Worm (Caenorhabditis elegans): ENCODE data around the gene str-262.

The str-262 gene

ce11 chrV:774341-774740, 21.8 kb upstream of the str-262 start:
- TF ChIP-seq mab-5 (tag; optimal IDR thresholded peaks at IDR 0.05) (no peak), crh-2 (tag; optimal IDR thresholded peaks at IDR 0.05) (no peak), snpc-4 (tag; optimal IDR thresholded peaks at IDR 0.05) (no peak), sem-4 (tag; optimal IDR thresholded peaks at IDR 0.05) (no peak), sma-9 (GFP tag; optimal IDR thresholded peaks at IDR 0.05) (no peak), sma-9 (tag; optimal IDR thresholded peaks at IDR 0.05) (no peak), elt-3 (tag; optimal IDR thresholded peaks at IDR 0.05) (no peak), gmeb-1 (tag; optimal IDR thresholded peaks at IDR 0.05) (no peak), F13H6.1 (tag; optimal IDR thresholded peaks at IDR 0.05) (no peak), skn-1 (tag; optimal IDR thresholded peaks at IDR 0.05) (no peak), ztf-4 (tag; optimal IDR thresholded peaks at IDR 0.05) (no peak), ZK546.5 (tag; optimal IDR thresholded peaks at IDR 0.05) (no peak), egl-27 (tag; optimal IDR thresholded peaks at IDR 0.05) (no peak), lin-13 (GFP tag; optimal IDR thresholded peaks at IDR 0.05) (no peak), C34F6.9 (tag; optimal IDR thresholded peaks at IDR 0.05) (no peak), nhr-10 (tag; optimal IDR thresholded peaks at IDR 0.05) (no peak)

ce11 chrV:773256-773655, 20.7 kb upstream of the str-262 start, which contains the start of gene sti-1:
Gene sti-1, plus strand, starts transcription at chrV:773518.
- TF ChIP-seq F13H6.1 (tag; optimal IDR thresholded peaks at IDR 0.05) (peak; percentile 80), sma-3 (GFP tag; optimal IDR thresholded peaks at IDR 0.05) (peak; percentile 90), sem-4 (tag; optimal IDR thresholded peaks at IDR 0.05) (peak; percentile 76), crh-2 (tag; optimal IDR thresholded peaks at IDR 0.05) (peak; percentile 90), ceh-16 (tag; optimal IDR thresholded peaks at IDR 0.05) (no peak), ztf-1 (GFP tag; conservative IDR thresholded peaks at IDR 0.05) (no peak), alr-1 (tag; optimal IDR thresholded peaks at IDR 0.05) (no peak), ZK546.5 (tag; optimal IDR thresholded peaks at IDR 0.05) (no peak), nhr-12 (tag; optimal IDR thresholded peaks at IDR 0.05) (no peak), dmd-4 (tag; optimal IDR thresholded peaks at IDR 0.05) (no peak), lin-11 (tag; optimal IDR thresholded peaks at IDR 0.05) (peak; percentile 79), zag-1 (tag; optimal IDR thresholded peaks at IDR 0.05) (no peak), fos-1 (tag; optimal IDR thresholded peaks at IDR 0.05) (peak; percentile 66), mbf-1 (tag; optimal IDR thresholded peaks at IDR 0.05) (no peak), elt-3 (tag; optimal IDR thresholded peaks at IDR 0.05) (no peak), snpc-4 (tag; optimal IDR thresholded peaks at IDR 0.05) (peak; percentile 35), ztf-11 (tag; optimal IDR thresholded peaks at IDR 0.05) (no peak), lin-39 (tag; optimal IDR thresholded peaks at IDR 0.05) (no peak), gmeb-1 (tag; optimal IDR thresholded peaks at IDR 0.05) (peak; percentile 98), blmp-1 (tag; optimal IDR thresholded peaks at IDR 0.05; ENCODE audit: insufficient read depth) (peak; percentile 26), C34F6.9 (tag; optimal IDR thresholded peaks at IDR 0.05) (peak; percentile 93), sma-9 (GFP tag; optimal IDR thresholded peaks at IDR 0.05) (peak; percentile 89), sma-9 (tag; optimal IDR thresholded peaks at IDR 0.05) (no peak), aly-2 (tag; optimal IDR thresholded peaks at IDR 0.05) (no peak), unc-39 (tag; optimal IDR thresholded peaks at IDR 0.05) (no peak), R02D3.7 (tag; optimal IDR thresholded peaks at IDR 0.05) (peak; percentile 1), nhr-23 (tag; optimal IDR thresholded peaks at IDR 0.05) (no peak), nhr-21 (tag; optimal IDR thresholded peaks at IDR 0.05) (peak; percentile 81), nhr-77 (tag; optimal IDR thresholded peaks at IDR 0.05) (no peak), nhr-10 (tag; optimal IDR thresholded peaks at IDR 0.05) (no peak), nhr-237 (tag; optimal IDR thresholded peaks at IDR 0.05) (peak; percentile 9), nhr-129 (tag; optimal IDR thresholded peaks at IDR 0.05) (peak; percentile 69), nhr-6 (tag; optimal IDR thresholded peaks at IDR 0.05) (peak; percentile 66), ceh-82 (tag; optimal IDR thresholded peaks at IDR 0.05) (peak; percentile 22), egl-27 (tag; optimal IDR thresholded peaks at IDR 0.05) (peak; percentile 72), ama-1 (optimal IDR thresholded peaks at IDR 0.05) (peak; percentile 55), skn-1 (tag; optimal IDR thresholded peaks at IDR 0.05) (no peak), ztf-4 (tag; optimal IDR thresholded peaks at IDR 0.05) (peak; percentile 72), lsy-2 (tag; optimal IDR thresholded peaks at IDR 0.05) (peak; percentile 64 to 90), mab-5 (tag; optimal IDR thresholded peaks at IDR 0.05) (peak; percentile 70), mdl-1 (tag; optimal IDR thresholded peaks at IDR 0.05) (no peak), nhr-25 (tag; optimal IDR thresholded peaks at IDR 0.05) (peak; percentile 69), peb-1 (tag; optimal IDR thresholded peaks at IDR 0.05) (no peak), unc-62 (GFP tag; optimal IDR thresholded peaks at IDR 0.05) (peak; percentile 9), lin-13 (GFP tag; optimal IDR thresholded peaks at IDR 0.05) (peak; percentile 88), Y55F3AM.14 (GFP tag; optimal IDR thresholded peaks at IDR 0.05) (no peak), nhr-11 (tag; optimal IDR thresholded peaks at IDR 0.05) (no peak), elt-1 (tag; optimal IDR thresholded peaks at IDR 0.05) (no peak), unc-55 (GFP tag; optimal IDR thresholded peaks at IDR 0.05) (peak; percentile 89)
